Worm (Caenorhabditis elegans) whole organism, L3 larva: Measurements from ENCODE around the gene spop-1.

ENCODE experiments used
- R02D3.7 ChIP-seq: fragments of 150-350 bp; optimal IDR thresholded peaks from 2 replicates; lab custom pipeline; 2014; ENCODE audit warnings: missing biosample characterization, missing genetic modification characterization
- ceh-28 ChIP-seq: fragments of 150-350 bp; optimal IDR thresholded peaks from 2 replicates; lab custom pipeline; 2014; ENCODE audit warnings: missing biosample characterization, missing genetic modification reagents, missing genetic modification characterization
- ceh-9 ChIP-seq: sonication (generic microtip); optimal IDR thresholded peaks from 2 replicates; lab custom pipeline; 2018; ENCODE audit warnings: missing biosample characterization, missing genetic modification characterization
- daf-12 ChIP-seq: fragments of 150-350 bp; optimal IDR thresholded peaks from 2 replicates; lab custom pipeline; 2014; ENCODE audit warnings: missing biosample characterization, missing genetic modification reagents, missing genetic modification characterization
- egl-27 ChIP-seq: sonication (generic microtip); optimal IDR thresholded peaks from 4 replicates; lab custom pipeline; 2017; ENCODE audit warnings: missing biosample characterization, missing genetic modification reagents, missing genetic modification characterization
- egl-5 ChIP-seq: fragments of 150-350 bp; optimal IDR thresholded peaks from 2 replicates; lab custom pipeline; 2017; ENCODE audit warnings: missing biosample characterization, missing genetic modification reagents, missing genetic modification characterization, inconsistent platforms
- elt-1 ChIP-seq: fragments of 150-350 bp; optimal IDR thresholded peaks from 2 replicates; lab custom pipeline; 2014; ENCODE audit warnings: missing biosample characterization, missing genetic modification characterization
- elt-2 ChIP-seq: sonication (generic microtip); optimal IDR thresholded peaks from 2 replicates; lab custom pipeline; 2016; ENCODE audit warnings: missing genetic modification reagents, mild to moderate bottlenecking, missing genetic modification characterization, missing compliant biosample characterization
- eor-1 ChIP-seq, 2 experiments: fragments of 150-350 bp; optimal IDR thresholded peaks; 2 replicates each; lab custom pipeline; 2014 to 2018; ENCODE audit warnings: missing biosample characterization in 2 of 2, missing genetic modification characterization in 2 of 2
- fos-1 ChIP-seq: fragments of 150-350 bp; optimal IDR thresholded peaks from 2 replicates; lab custom pipeline; 2014; ENCODE audit warnings: missing biosample characterization, missing genetic modification characterization
- hmg-11 ChIP-seq: sonication (generic microtip); optimal IDR thresholded peaks from 2 replicates; lab custom pipeline; 2016; ENCODE audit warnings: missing genetic modification characterization, missing compliant biosample characterization
- lin-15B ChIP-seq: fragments of 150-350 bp; optimal IDR thresholded peaks from 2 replicates; lab custom pipeline; 2014; ENCODE audit warnings: missing biosample characterization, missing genetic modification characterization
- lin-39 ChIP-seq: fragments of 150-350 bp; optimal IDR thresholded peaks from 2 replicates; lab custom pipeline; 2018; ENCODE audit warnings: missing biosample characterization, missing genetic modification reagents, missing genetic modification characterization
- lsy-12 ChIP-seq: sonication (generic microtip); optimal IDR thresholded peaks from 2 replicates; lab custom pipeline; 2016; ENCODE audit warnings: mild to moderate bottlenecking, missing genetic modification characterization, missing compliant biosample characterization
- mdl-1 ChIP-seq: fragments of 150-350 bp; optimal IDR thresholded peaks from 2 replicates; lab custom pipeline; 2014; ENCODE audit warnings: missing biosample characterization, missing genetic modification characterization
- nfya-1 ChIP-seq: sonication (generic microtip); optimal IDR thresholded peaks from 2 replicates; lab custom pipeline; 2017; ENCODE audit warnings: missing genetic modification characterization, mild to moderate bottlenecking, missing compliant biosample characterization, antibody characterized with exemption, moderate library complexity; ENCODE audit not compliant: insufficient read depth
- nhr-11 ChIP-seq: fragments of 150-350 bp; optimal IDR thresholded peaks from 2 replicates; lab custom pipeline; 2014; ENCODE audit warnings: missing biosample characterization, missing genetic modification characterization
- nhr-12 ChIP-seq: fragments of 150-350 bp; optimal IDR thresholded peaks from 2 replicates; lab custom pipeline; 2014; ENCODE audit warnings: missing biosample characterization, missing genetic modification characterization
- nhr-23 ChIP-seq: fragments of 150-350 bp; optimal IDR thresholded peaks from 2 replicates; lab custom pipeline; 2014; ENCODE audit warnings: missing biosample characterization, missing genetic modification reagents, missing genetic modification characterization
- nhr-25 ChIP-seq: sonication (generic microtip); optimal IDR thresholded peaks from 2 replicates; lab custom pipeline; 2017; ENCODE audit warnings: missing biosample characterization, missing genetic modification characterization
- nhr-43 ChIP-seq: sonication (generic microtip); optimal IDR thresholded peaks from 2 replicates; lab custom pipeline; 2016; ENCODE audit warnings: mild to moderate bottlenecking, missing genetic modification characterization, missing compliant biosample characterization; ENCODE audit not compliant: poor library complexity, severe bottlenecking
- nhr-67 ChIP-seq: fragments of 150-350 bp; optimal IDR thresholded peaks from 2 replicates; lab custom pipeline; 2014; ENCODE audit warnings: missing biosample characterization, missing genetic modification characterization
- nhr-77 ChIP-seq: fragments of 150-350 bp; optimal IDR thresholded peaks from 2 replicates; lab custom pipeline; 2014; ENCODE audit warnings: missing biosample characterization, missing genetic modification characterization
- pha-4 ChIP-seq: fragments of 150-350 bp; optimal IDR thresholded peaks from 2 replicates; lab custom pipeline; 2014; ENCODE audit warnings: missing biosample characterization, missing genetic modification reagents, missing genetic modification characterization
- pqm-1 ChIP-seq: fragments of 150-350 bp; optimal IDR thresholded peaks from 2 replicates; lab custom pipeline; 2017; ENCODE audit warnings: missing biosample characterization, missing genetic modification characterization, inconsistent platforms
- sea-2 ChIP-seq: fragments of 150-350 bp; sonication (generic microtip); optimal IDR thresholded peaks from 4 replicates; lab custom pipeline; 2014; ENCODE audit warnings: missing biosample characterization, missing genetic modification reagents, missing genetic modification characterization
- skn-1 ChIP-seq: fragments of 150-350 bp; optimal IDR thresholded peaks from 2 replicates; lab custom pipeline; 2014; ENCODE audit warnings: missing biosample characterization, missing genetic modification characterization
- tbx-2 ChIP-seq: sonication (generic microtip); optimal IDR thresholded peaks from 2 replicates; lab custom pipeline; 2016; ENCODE audit warnings: mild to moderate bottlenecking, missing genetic modification characterization, missing compliant biosample characterization
- unc-39 ChIP-seq: sonication (generic microtip); optimal IDR thresholded peaks from 4 replicates; lab custom pipeline; 2017; ENCODE audit warnings: missing biosample characterization, missing genetic modification characterization
- unc-62 ChIP-seq: fragments of 150-350 bp; sonication (generic microtip); optimal IDR thresholded peaks from 4 replicates; lab custom pipeline; 2014; ENCODE audit warnings: missing biosample characterization, missing genetic modification reagents, missing genetic modification characterization
- zag-1 ChIP-seq: fragments of 150-350 bp; optimal IDR thresholded peaks from 2 replicates; lab custom pipeline; 2014; ENCODE audit warnings: missing biosample characterization, missing genetic modification characterization
- ztf-11 ChIP-seq: fragments of 150-350 bp; optimal IDR thresholded peaks from 2 replicates; lab custom pipeline; 2014; ENCODE audit warnings: missing biosample characterization, missing genetic modification characterization

spop-1 gene

ce11 chrIII:10132495-10133450, 34.9 kb upstream of the spop-1 start:
- no peak for TF ChIP-seq skn-1
- no peak for TF ChIP-seq ceh-28
- no peak for TF ChIP-seq lin-15B (tag; lab: Kevin White, UChicago)
- no peak for TF ChIP-seq nhr-77 (tag; lab: Kevin White, UChicago)
- no peak for TF ChIP-seq hmg-11 (tag; lab: Kevin White, UChicago)
- TF ChIP-seq unc-62 = no peak
- TF ChIP-seq elt-1 (tag; lab: Kevin White, UChicago) = peak; percentile 79
- TF ChIP-seq ceh-9 = no peak
- TF ChIP-seq ztf-11 (tag; lab: Kevin White, UChicago) = no peak
- no peak for TF ChIP-seq tbx-2 (tag; lab: Kevin White, UChicago)
- no peak for TF ChIP-seq nhr-11 (tag; lab: Kevin White, UChicago)
- TF ChIP-seq eor-1 (tag; optimal IDR thresholded peaks at IDR 0.05; lab: Kevin White, UChicago) = no peak
- no peak for TF ChIP-seq R02D3.7 (tag; lab: Kevin White, UChicago)
- no peak for TF ChIP-seq nhr-67 (tag; lab: Kevin White, UChicago)
- peak; percentile 30 for TF ChIP-seq nhr-25 (tag; lab: Kevin White, UChicago)
- no peak for TF ChIP-seq lin-39 (tag; lab: Kevin White, UChicago)
- TF ChIP-seq sea-2 = no peak
- TF ChIP-seq lsy-12 (tag; lab: Kevin White, UChicago) = no peak
- TF ChIP-seq nhr-23 (tag; lab: Kevin White, UChicago) = peak; percentile 10
- TF ChIP-seq pqm-1 (tag; lab: Kevin White, UChicago) = peak; percentile 75
- no peak for TF ChIP-seq egl-27 (tag; lab: Kevin White, UChicago)
- TF ChIP-seq elt-2 (tag; lab: Kevin White, UChicago) = peak; percentile 72
- TF ChIP-seq pha-4 (tag; lab: Kevin White, UChicago) = peak; percentile 79
- no peak for TF ChIP-seq mdl-1
- TF ChIP-seq daf-12 (tag; lab: Kevin White, UChicago) = no peak

- TF ChIP-seq lin-39 (tag; lab: Kevin White, UChicago) (peak; percentile 74), egl-5 (tag; lab: Kevin White, UChicago) (no peak), elt-1 (tag; lab: Kevin White, UChicago) (peak; percentile 11)
Measured at ce11 chrIII:10126375-10126774, 28.5 kb upstream of the spop-1 start.

- no peak for TF ChIP-seq fos-1 (tag; lab: Kevin White, UChicago)
- peak; percentile 43 for TF ChIP-seq nfya-1 (tag; lab: Kevin White, UChicago)
- TF ChIP-seq ceh-9 = no peak
- peak; percentile 9 for TF ChIP-seq lin-39 (tag; lab: Kevin White, UChicago)
- TF ChIP-seq unc-39 = no peak
- TF ChIP-seq egl-27 (tag; lab: Kevin White, UChicago) = no peak
- peak; percentile 51 for TF ChIP-seq nhr-43
- peak; percentile 76 for TF ChIP-seq R02D3.7 (tag; lab: Kevin White, UChicago)
- no peak for TF ChIP-seq zag-1 (tag; lab: Kevin White, UChicago)
- peak; percentile 60 for TF ChIP-seq lin-15B (tag; lab: Kevin White, UChicago)
Measured at ce11 chrIII:10123586-10124233, 25.8 kb upstream of the spop-1 start, which contains the start of gene ttll-4. Gene ttll-4 (plus strand): TSS chrIII:10124183.

- TF ChIP-seq nhr-12 (no peak), hmg-11 (tag; lab: Kevin White, UChicago) (peak; percentile 33), nfya-1 (tag; lab: Kevin White, UChicago) (peak; percentile 41), ceh-28 (peak; percentile 79), eor-1 (tag; optimal IDR thresholded peaks at IDR 0.05; lab: Kevin White, UChicago) (no peak)
Measured at ce11 chrIII:10120076-10120831, 22.4 kb upstream of the spop-1 start, which contains the start of the genes gtf-2H3 and ham-3. Gene gtf-2H3 (minus strand): TSS chrIII:10120148. Gene ham-3 (plus strand): TSS chrIII:10120781.
